Worm (Caenorhabditis elegans) whole organism, late embryonic: Measurements from ENCODE around the gene clc-13.

Source experiments
- C08G9.2 ChIP-seq: sonication (generic microtip); optimal IDR thresholded peaks from 2 replicates; lab custom pipeline; 2016; ENCODE audit warnings: mild to moderate bottlenecking, missing genetic modification characterization, moderate library complexity, missing compliant biosample characterization
- F13H6.1 ChIP-seq: sonication (generic microtip); optimal IDR thresholded peaks from 2 replicates; lab custom pipeline; 2016; ENCODE audit warnings: missing genetic modification characterization, missing compliant biosample characterization
- K09A11.1 ChIP-seq: sonication (generic microtip); optimal IDR thresholded peaks from 2 replicates; lab custom pipeline; 2017; ENCODE audit warnings: antibody characterized with exemption, mild to moderate bottlenecking, missing genetic modification characterization, missing compliant biosample characterization; ENCODE audit not compliant: insufficient read depth
- Y22D7AL.16 ChIP-seq: sonication (generic microtip); optimal IDR thresholded peaks from 2 replicates; lab custom pipeline; 2016; ENCODE audit warnings: missing genetic modification characterization, missing compliant biosample characterization
- ahr-1 ChIP-seq: sonication (generic microtip); optimal IDR thresholded peaks from 2 replicates; lab custom pipeline; 2016; ENCODE audit warnings: missing genetic modification characterization, missing compliant biosample characterization
- ama-1 ChIP-seq: fragments of 150-350 bp; optimal IDR thresholded peaks from 2 replicates; lab custom pipeline; 2014
- ceh-18 ChIP-seq: sonication (generic microtip); optimal IDR thresholded peaks from 2 replicates; lab custom pipeline; 2016; ENCODE audit warnings: missing genetic modification characterization, missing compliant biosample characterization
- ceh-22 ChIP-seq: sonication (generic microtip); optimal IDR thresholded peaks from 2 replicates; lab custom pipeline; 2017; ENCODE audit warnings: missing biosample characterization, missing genetic modification characterization
- ceh-24 ChIP-seq: sonication (generic microtip); optimal IDR thresholded peaks from 2 replicates; lab custom pipeline; 2016; ENCODE audit warnings: mild to moderate bottlenecking, missing genetic modification characterization, missing compliant biosample characterization
- ceh-30 ChIP-seq: fragments of 150-350 bp; optimal IDR thresholded peaks from 2 replicates; lab custom pipeline; 2014; ENCODE audit warnings: missing biosample characterization, missing genetic modification characterization
- ceh-31 ChIP-seq: sonication (generic microtip); optimal IDR thresholded peaks from 2 replicates; lab custom pipeline; 2016; ENCODE audit warnings: missing genetic modification characterization, missing compliant biosample characterization
- ceh-34 ChIP-seq: sonication (generic microtip); optimal IDR thresholded peaks from 2 replicates; lab custom pipeline; 2016; ENCODE audit warnings: mild to moderate bottlenecking, missing genetic modification characterization, missing compliant biosample characterization
- ceh-9 ChIP-seq: sonication (generic microtip); optimal IDR thresholded peaks from 2 replicates; lab custom pipeline; 2016; ENCODE audit warnings: mild to moderate bottlenecking, missing genetic modification characterization, inconsistent platforms, missing compliant biosample characterization
- dmd-4 ChIP-seq: sonication (generic microtip); optimal IDR thresholded peaks from 2 replicates; lab custom pipeline; 2016; ENCODE audit warnings: borderline replicate concordance, missing genetic modification characterization, missing compliant biosample characterization
- dve-1 ChIP-seq: sonication (generic microtip); optimal IDR thresholded peaks from 2 replicates; lab custom pipeline; 2017; ENCODE audit warnings: antibody characterized with exemption, mild to moderate bottlenecking, missing genetic modification characterization, missing compliant biosample characterization
- elt-2 ChIP-seq: sonication (generic microtip); optimal IDR thresholded peaks from 2 replicates; lab custom pipeline; 2016; ENCODE audit warnings: missing genetic modification reagents, missing genetic modification characterization, missing compliant biosample characterization
- ets-4 ChIP-seq: sonication (generic microtip); optimal IDR thresholded peaks from 2 replicates; lab custom pipeline; 2016; ENCODE audit warnings: missing genetic modification characterization, missing compliant biosample characterization
- fax-1 ChIP-seq: sonication (generic microtip); optimal IDR thresholded peaks from 2 replicates; lab custom pipeline; 2016; ENCODE audit warnings: missing genotype, missing genetic modification characterization, missing compliant biosample characterization
- fkh-10 ChIP-seq: fragments of 150-350 bp; optimal IDR thresholded peaks from 2 replicates; lab custom pipeline; 2014; ENCODE audit warnings: missing biosample characterization, missing genetic modification reagents, missing genetic modification characterization
- hlh-13 ChIP-seq: fragments of 200-800 bp; sonication (Bioruptor generic); optimal IDR thresholded peaks from 2 replicates; lab custom pipeline; 2018; ENCODE audit warnings: mild to moderate bottlenecking, missing genetic modification characterization, missing compliant biosample characterization
- hlh-15 ChIP-seq: sonication (generic microtip); optimal IDR thresholded peaks from 2 replicates; lab custom pipeline; 2016; ENCODE audit warnings: missing genetic modification characterization, missing compliant biosample characterization
- hlh-30 ChIP-seq: sonication (generic microtip); optimal IDR thresholded peaks from 2 replicates; lab custom pipeline; 2017; ENCODE audit warnings: antibody characterized with exemption, missing genetic modification characterization, missing compliant biosample characterization; ENCODE audit not compliant: insufficient read depth
- hlh-6 ChIP-seq: sonication (generic microtip); optimal IDR thresholded peaks from 2 replicates; lab custom pipeline; 2016; ENCODE audit warnings: missing genotype, missing genetic modification characterization, missing compliant biosample characterization
- lim-6 ChIP-seq: sonication (generic microtip); optimal IDR thresholded peaks from 2 replicates; lab custom pipeline; 2016; ENCODE audit warnings: missing genetic modification characterization, missing compliant biosample characterization
- lin-11 ChIP-seq: fragments of 200-800 bp; sonication (Bioruptor generic); optimal IDR thresholded peaks from 2 replicates; lab custom pipeline; 2018; ENCODE audit warnings: mild to moderate bottlenecking, missing genetic modification characterization, missing compliant biosample characterization
- mec-3 ChIP-seq: sonication (generic microtip); optimal IDR thresholded peaks from 2 replicates; lab custom pipeline; 2016; ENCODE audit warnings: borderline replicate concordance, missing genetic modification characterization, missing compliant biosample characterization
- npax-4 ChIP-seq: sonication (generic microtip); optimal IDR thresholded peaks from 2 replicates; lab custom pipeline; 2016; ENCODE audit warnings: missing genetic modification characterization, missing compliant biosample characterization
- odd-2 ChIP-seq: sonication (generic microtip); optimal IDR thresholded peaks from 2 replicates; lab custom pipeline; 2017; ENCODE audit warnings: antibody characterized with exemption, mild to moderate bottlenecking, missing genetic modification characterization, missing compliant biosample characterization
- pag-3 ChIP-seq: sonication (generic microtip); optimal IDR thresholded peaks from 2 replicates; lab custom pipeline; 2016; ENCODE audit warnings: missing compliant biosample characterization, missing genetic modification characterization, borderline replicate concordance
- pat-9 ChIP-seq: fragments of 200-800 bp; sonication (Bioruptor generic); optimal IDR thresholded peaks from 2 replicates; lab custom pipeline; 2018; ENCODE audit warnings: mild to moderate bottlenecking, missing genetic modification characterization, moderate library complexity, missing compliant biosample characterization
- pha-2 ChIP-seq: sonication (generic microtip); optimal IDR thresholded peaks from 2 replicates; lab custom pipeline; 2017; ENCODE audit warnings: mild to moderate bottlenecking, missing genetic modification characterization, missing compliant biosample characterization
- pha-4 ChIP-seq: fragments of 150-350 bp; optimal IDR thresholded peaks from 2 replicates; lab custom pipeline; 2018; ENCODE audit warnings: missing biosample characterization, missing genetic modification reagents, missing genetic modification characterization
- pqm-1 ChIP-seq: sonication (generic microtip); optimal IDR thresholded peaks from 2 replicates; lab custom pipeline; 2016; ENCODE audit warnings: missing genetic modification characterization, missing compliant biosample characterization
- pros-1 ChIP-seq: fragments of 150-350 bp; optimal IDR thresholded peaks from 2 replicates; lab custom pipeline; 2014; ENCODE audit warnings: missing biosample characterization, missing genetic modification reagents, missing genetic modification characterization
- sox-2 ChIP-seq: fragments of 200-800 bp; sonication (Bioruptor generic); IDR thresholded peaks from 2 replicates; pipeline ENCODE4 v1.3.6; 2022; ENCODE audit warnings: missing genetic modification reagents, missing genetic modification characterization, missing compliant biosample characterization
- unc-3 ChIP-seq, 2 experiments: fragments of 200-800 bp in 1 of 2; sonication (Bioruptor generic) in 1 of 2; sonication (generic microtip) in 1 of 2; conservative IDR thresholded peaks in 1 of 2; optimal IDR thresholded peaks in 1 of 2; 2 replicates each; pipeline versions ENCODE4 v1.3.6 to Lab custom; 2016 to 2022; ENCODE audit warnings: missing compliant biosample characterization in 2 of 2, missing genetic modification characterization in 2 of 2, missing genetic modification reagents in 1 of 2
- unc-55 ChIP-seq: sonication (generic microtip); optimal IDR thresholded peaks from 2 replicates; lab custom pipeline; 2017; ENCODE audit warnings: missing biosample characterization, missing genetic modification reagents, missing genetic modification characterization
- ztf-16 ChIP-seq: sonication (generic microtip); optimal IDR thresholded peaks from 2 replicates; lab custom pipeline; 2017; ENCODE audit warnings: missing genetic modification characterization, missing compliant biosample characterization

Gene clc-13

DNA sequence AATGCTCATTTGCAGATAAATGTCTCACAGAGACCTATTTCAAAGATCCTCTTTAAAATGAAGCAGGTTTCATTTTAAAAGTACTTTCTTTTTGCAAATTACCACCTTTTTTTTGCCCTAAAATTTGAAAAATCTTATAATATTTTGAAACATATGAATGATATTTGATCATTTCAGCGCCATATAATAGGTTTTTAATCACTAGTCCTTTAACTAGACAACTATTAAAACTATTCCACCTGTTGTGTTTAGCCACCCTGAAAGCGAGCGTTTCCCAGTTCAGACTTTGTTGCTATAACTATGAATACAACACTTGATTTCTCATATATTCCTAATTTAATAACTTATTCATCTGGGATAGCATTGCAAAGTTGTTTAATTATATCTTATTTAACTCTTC, 22.5 kb upstream of the clc-13 start, which contains the start of gene srz-95:
Gene srz-95, plus strand, starts transcription at position 301 of the 400 bp plus-strand sequence.
- no peak for TF ChIP-seq dve-1 (tag; lab: Kevin White, UChicago)
- no peak for TF ChIP-seq mec-3 (tag; lab: Kevin White, UChicago)
- TF ChIP-seq ceh-22, result no peak
- no peak for TF ChIP-seq fkh-10 (GFP tag; lab: Kevin White, UChicago)
- no peak for TF ChIP-seq pat-9 (tag; lab: Kevin White, UChicago)
- no peak for TF ChIP-seq lin-11
- TF ChIP-seq pha-4, result no peak
- no peak for TF ChIP-seq C08G9.2 (tag; lab: Kevin White, UChicago)
- TF ChIP-seq Y22D7AL.16 (tag; lab: Kevin White, UChicago), result no peak

DNA sequence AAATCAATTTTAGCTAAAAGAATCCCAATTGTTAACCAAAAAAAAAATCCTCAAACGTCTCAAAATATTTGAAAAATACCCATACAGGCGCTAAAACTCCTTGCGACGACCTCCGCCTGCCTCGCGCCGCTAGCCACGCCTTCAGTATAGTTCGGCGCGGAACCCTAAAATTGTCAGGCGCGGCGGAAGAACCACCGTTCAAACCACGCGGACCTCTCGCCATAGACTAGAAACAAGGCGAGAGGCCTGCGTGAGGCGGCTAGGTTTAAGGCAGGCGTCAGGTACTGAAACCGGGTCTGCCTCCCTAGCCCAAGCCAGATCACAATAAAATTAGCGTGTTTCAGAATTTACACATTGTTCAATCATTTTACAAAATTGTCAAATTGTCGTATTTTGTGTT, 21.8 kb upstream of the clc-13 start:
- TF ChIP-seq ceh-24 (tag; lab: Kevin White, UChicago), result no peak
- TF ChIP-seq ztf-16 (tag; lab: Kevin White, UChicago), result no peak
- no peak for TF ChIP-seq hlh-30 (tag; lab: Kevin White, UChicago)
- no peak for TF ChIP-seq ceh-22
- no peak for TF ChIP-seq pqm-1 (tag; lab: Kevin White, UChicago)
- no peak for TF ChIP-seq ceh-30
- no peak for TF ChIP-seq hlh-13
- no peak for TF ChIP-seq lim-6 (tag; lab: Kevin White, UChicago)
- no peak for TF ChIP-seq ceh-9
- TF ChIP-seq pat-9 (tag; lab: Kevin White, UChicago), result no peak
- no peak for TF ChIP-seq sox-2
- TF ChIP-seq lin-11, result no peak
- no peak for TF ChIP-seq ceh-18
- TF ChIP-seq ahr-1 (tag; lab: Kevin White, UChicago), result no peak
- TF ChIP-seq ama-1, result no peak
- TF ChIP-seq hlh-6 (tag; lab: Kevin White, UChicago), result no peak

- TF ChIP-seq hlh-6 (tag; lab: Kevin White, UChicago) (no peak), unc-55 (GFP tag; lab: Kevin White, UChicago) (no peak), F13H6.1 (tag; lab: Kevin White, UChicago) (no peak), npax-4 (tag; lab: Kevin White, UChicago) (no peak), hlh-13 (no peak), ceh-9 (no peak), dve-1 (tag; lab: Kevin White, UChicago) (no peak), C08G9.2 (tag; lab: Kevin White, UChicago) (no peak), ahr-1 (tag; lab: Kevin White, UChicago) (no peak), pha-2 (tag; lab: Kevin White, UChicago) (no peak), K09A11.1 (tag; lab: Kevin White, UChicago) (no peak), ceh-22 (no peak)
These were observed 14.0 kb upstream of the clc-13 start, which contains the start of gene str-217 for ce11 chrV:17000204-17000603. TSS of gene str-217 (minus strand) at chrV:17000304.

- TF ChIP-seq npax-4 (tag; lab: Kevin White, UChicago), result no peak
- TF ChIP-seq lin-11, result no peak
These were observed 13.6 kb upstream of the clc-13 start for ce11 chrV:17000635-17001034.

ce11 chrV:17001167-17001566, 13.0 kb upstream of the clc-13 start, which contains the start of gene sri-9:
TSS of gene sri-9 (plus strand) at chrV:17001467.
- TF ChIP-seq Y22D7AL.16 (tag; lab: Kevin White, UChicago) (no peak), ceh-31 (no peak), ets-4 (tag; lab: Kevin White, UChicago) (no peak), ceh-34 (tag; lab: Kevin White, UChicago) (no peak), elt-2 (no peak), ahr-1 (tag; lab: Kevin White, UChicago) (no peak), fax-1 (tag; lab: Kevin White, UChicago) (no peak), hlh-15 (tag; lab: Kevin White, UChicago) (no peak), unc-3 (GFP tag; conservative IDR thresholded peaks at IDR 0.05; lab: Robert Waterston, UW) (no peak), unc-3 (tag; optimal IDR thresholded peaks at IDR 0.05; lab: Kevin White, UChicago) (no peak), hlh-6 (tag; lab: Kevin White, UChicago) (no peak), pros-1 (tag; lab: Kevin White, UChicago) (no peak), dmd-4 (tag; lab: Kevin White, UChicago) (no peak), odd-2 (no peak), pag-3 (tag; lab: Kevin White, UChicago) (no peak)
